Worm (Caenorhabditis elegans) whole organism, late embryonic: ENCODE results near the gene T08B6.9.

Experiments
- F13H6.1 ChIP-seq: sonication (generic microtip); optimal IDR thresholded peaks from 2 replicates; lab custom pipeline; 2016; ENCODE audit warnings: missing genetic modification characterization, missing compliant biosample characterization
- K02D7.2 ChIP-seq: sonication (generic microtip); optimal IDR thresholded peaks from 2 replicates; lab custom pipeline; 2017; ENCODE audit warnings: mild to moderate bottlenecking, missing genetic modification characterization, missing compliant biosample characterization
- ama-1 ChIP-seq: fragments of 150-350 bp; optimal IDR thresholded peaks from 2 replicates; lab custom pipeline; 2014
- ceh-34 ChIP-seq: sonication (generic microtip); optimal IDR thresholded peaks from 2 replicates; lab custom pipeline; 2016; ENCODE audit warnings: mild to moderate bottlenecking, missing genetic modification characterization, missing compliant biosample characterization
- dmd-4 ChIP-seq: sonication (generic microtip); optimal IDR thresholded peaks from 2 replicates; lab custom pipeline; 2016; ENCODE audit warnings: borderline replicate concordance, missing genetic modification characterization, missing compliant biosample characterization
- eyg-1 ChIP-seq: sonication (generic microtip); optimal IDR thresholded peaks from 2 replicates; lab custom pipeline; 2016; ENCODE audit warnings: missing genotype, missing genetic modification characterization, missing compliant biosample characterization
- fkh-10 ChIP-seq: fragments of 150-350 bp; optimal IDR thresholded peaks from 2 replicates; lab custom pipeline; 2014; ENCODE audit warnings: missing biosample characterization, missing genetic modification reagents, missing genetic modification characterization
- nhr-11 ChIP-seq: fragments of 150-350 bp; optimal IDR thresholded peaks from 2 replicates; lab custom pipeline; 2014; ENCODE audit warnings: missing biosample characterization, missing genetic modification characterization
- pax-1 ChIP-seq: fragments of 150-350 bp; optimal IDR thresholded peaks from 2 replicates; lab custom pipeline; 2014; ENCODE audit warnings: missing biosample characterization, missing genetic modification characterization
- pqm-1 ChIP-seq: sonication (generic microtip); optimal IDR thresholded peaks from 2 replicates; lab custom pipeline; 2016; ENCODE audit warnings: missing genetic modification characterization, missing compliant biosample characterization
- unc-86 ChIP-seq: sonication (generic microtip); optimal IDR thresholded peaks from 2 replicates; lab custom pipeline; 2016; ENCODE audit warnings: missing genetic modification characterization, missing compliant biosample characterization

- TF ChIP-seq nhr-11 (tag; lab: Kevin White, UChicago), result no peak
- TF ChIP-seq eyg-1 (tag; lab: Kevin White, UChicago), result no peak
- no peak for TF ChIP-seq F13H6.1 (tag; lab: Kevin White, UChicago)
- TF ChIP-seq K02D7.2, result no peak
- TF ChIP-seq pqm-1, result no peak
- no peak for TF ChIP-seq fkh-10 (GFP tag; lab: Kevin White, UChicago)
- TF ChIP-seq ceh-34 (tag; lab: Kevin White, UChicago), result no peak
- no peak for TF ChIP-seq unc-86 (tag; lab: Kevin White, UChicago)
- no peak for TF ChIP-seq dmd-4
- TF ChIP-seq ama-1 (lab: Kevin White, UChicago), result no peak
- no peak for TF ChIP-seq pax-1
Measured at ce11 chrIV:4909039-4909438, 18.4 kb downstream of the T08B6.9 start, which contains the start of gene str-159.
